Worm (Caenorhabditis elegans) whole organism, L1 larva: ENCODE data around the gene srh-200.

ENCODE experiments used
- C04F5.9 ChIP-seq: sonication (generic microtip); optimal IDR thresholded peaks from 2 replicates; lab custom pipeline; 2016; ENCODE audit warnings: missing genetic modification characterization, missing compliant biosample characterization
- C16A3.4 ChIP-seq: fragments of 150-350 bp; optimal IDR thresholded peaks from 2 replicates; lab custom pipeline; 2014; ENCODE audit warnings: missing biosample characterization, missing genetic modification characterization
- F16B12.6 ChIP-seq: fragments of 150-350 bp; optimal IDR thresholded peaks from 2 replicates; lab custom pipeline; 2014; ENCODE audit warnings: missing biosample characterization, missing genetic modification characterization
- blmp-1 ChIP-seq: fragments of 150-350 bp; optimal IDR thresholded peaks from 2 replicates; lab custom pipeline; 2014; ENCODE audit warnings: missing biosample characterization, missing genetic modification characterization
- ceh-88 ChIP-seq: fragments of 200-800 bp; sonication (Bioruptor generic); IDR thresholded peaks from 2 replicates; pipeline ENCODE4 v1.3.6; 2022; ENCODE audit warnings: missing genetic modification characterization, missing compliant biosample characterization
- ces-1 ChIP-seq: fragments of 150-350 bp; optimal IDR thresholded peaks from 2 replicates; lab custom pipeline; 2014; ENCODE audit warnings: missing biosample characterization, missing genetic modification reagents, missing genetic modification characterization
- efl-3 ChIP-seq: fragments of 200-800 bp; sonication (Bioruptor generic); optimal IDR thresholded peaks from 2 replicates; lab custom pipeline; 2018; ENCODE audit warnings: mild to moderate bottlenecking, missing genetic modification characterization, missing compliant biosample characterization
- egl-13 ChIP-seq: sonication (generic microtip); optimal IDR thresholded peaks from 2 replicates; lab custom pipeline; 2016; ENCODE audit warnings: missing genotype, missing genetic modification reagents, missing genetic modification characterization, missing compliant biosample characterization
- elt-3 ChIP-seq, 6 experiments: fragments of 150-350 bp in 1 of 6; sonication (generic microtip); optimal IDR thresholded peaks; 2 replicates each; lab custom pipeline; 2017 to 2018; ENCODE audit warnings: missing biosample characterization in 6 of 6, missing genetic modification characterization in 6 of 6, inconsistent platforms in 1 of 6
- ets-5 ChIP-seq: fragments of 200-800 bp; sonication (Bioruptor generic); IDR thresholded peaks from 2 replicates; pipeline ENCODE4 v1.3.6; 2022; ENCODE audit warnings: missing genetic modification characterization, missing compliant biosample characterization
- fkh-10 ChIP-seq: sonication (generic microtip); optimal IDR thresholded peaks from 2 replicates; lab custom pipeline; 2017; ENCODE audit warnings: missing biosample characterization, missing genetic modification reagents, missing genetic modification characterization
- fos-1 ChIP-seq: fragments of 150-350 bp; optimal IDR thresholded peaks from 2 replicates; lab custom pipeline; 2014; ENCODE audit warnings: missing biosample characterization, missing genetic modification characterization
- grh-1 ChIP-seq: fragments of 200-800 bp; sonication (Bioruptor generic); IDR thresholded peaks from 2 replicates; pipeline ENCODE4 v1.3.6; 2022; ENCODE audit warnings: missing genetic modification reagents, missing genetic modification characterization, missing compliant biosample characterization
- isw-1 ChIP-seq: fragments of 200-800 bp; sonication (Bioruptor generic); IDR thresholded peaks from 2 replicates; pipeline ENCODE4 v1.3.6; 2022; ENCODE audit warnings: missing genetic modification characterization, missing compliant biosample characterization
- jun-1 ChIP-seq: fragments of 150-350 bp; optimal IDR thresholded peaks from 2 replicates; lab custom pipeline; 2014; ENCODE audit warnings: missing biosample characterization, missing genetic modification reagents, missing genetic modification characterization
- lin-14 ChIP-seq: fragments of 200-800 bp; sonication (Bioruptor generic); optimal IDR thresholded peaks from 2 replicates; lab custom pipeline; 2018; ENCODE audit warnings: mild to moderate bottlenecking, missing genetic modification characterization, moderate library complexity, missing compliant biosample characterization
- lin-15B ChIP-seq: fragments of 150-350 bp; sonication (generic microtip); optimal IDR thresholded peaks from 3 replicates; lab custom pipeline; 2014; ENCODE audit warnings: missing biosample characterization, missing genetic modification characterization
- lin-35 ChIP-seq, 2 experiments: fragments of 150-350 bp; optimal IDR thresholded peaks; 2 replicates each; lab custom pipeline; 2014; ENCODE audit warnings: missing biosample characterization in 2 of 2, missing genetic modification characterization in 2 of 2, missing genetic modification reagents in 2 of 2
- lin-39 ChIP-seq: fragments of 150-350 bp; optimal IDR thresholded peaks from 2 replicates; lab custom pipeline; 2014; ENCODE audit warnings: missing biosample characterization, missing genetic modification reagents, missing genetic modification characterization
- lir-3 ChIP-seq: sonication (generic microtip); optimal IDR thresholded peaks from 2 replicates; lab custom pipeline; 2016; ENCODE audit warnings: mild to moderate bottlenecking, missing genetic modification characterization, moderate library complexity, missing compliant biosample characterization; ENCODE audit not compliant: poor library complexity
- lsy-2 ChIP-seq, 2 experiments: fragments of 150-350 bp; optimal IDR thresholded peaks; 2 replicates each; lab custom pipeline; 2014; ENCODE audit warnings: missing biosample characterization in 2 of 2, missing genetic modification characterization in 2 of 2
- mab-9 ChIP-seq: fragments of 200-800 bp; sonication (Bioruptor generic); IDR thresholded peaks from 2 replicates; pipeline ENCODE4 v1.3.6; 2022; ENCODE audit warnings: missing genetic modification reagents, missing genetic modification characterization, missing compliant biosample characterization
- mef-2 ChIP-seq: fragments of 150-350 bp; optimal IDR thresholded peaks from 2 replicates; lab custom pipeline; 2014; ENCODE audit warnings: missing biosample characterization, missing genetic modification characterization
- mep-1 ChIP-seq: fragments of 150-350 bp; optimal IDR thresholded peaks from 2 replicates; lab custom pipeline; 2014; ENCODE audit warnings: missing biosample characterization, missing genetic modification characterization
- nhr-20 ChIP-seq: sonication (generic microtip); optimal IDR thresholded peaks from 2 replicates; lab custom pipeline; 2016; ENCODE audit warnings: mild to moderate bottlenecking, missing genetic modification characterization, missing compliant biosample characterization
- nhr-237 ChIP-seq: fragments of 150-350 bp; optimal IDR thresholded peaks from 2 replicates; lab custom pipeline; 2014; ENCODE audit warnings: missing biosample characterization, missing genetic modification characterization
- nhr-28 ChIP-seq: fragments of 150-350 bp; optimal IDR thresholded peaks from 2 replicates; lab custom pipeline; 2014; ENCODE audit warnings: missing biosample characterization, missing genetic modification characterization
- nhr-47 ChIP-seq: sonication (generic microtip); optimal IDR thresholded peaks from 2 replicates; lab custom pipeline; 2016; ENCODE audit warnings: mild to moderate bottlenecking, missing genetic modification characterization, moderate library complexity, missing compliant biosample characterization
- nhr-71 ChIP-seq: sonication (generic microtip); optimal IDR thresholded peaks from 2 replicates; lab custom pipeline; 2016; ENCODE audit warnings: mild to moderate bottlenecking, missing genetic modification characterization, moderate library complexity, missing compliant biosample characterization
- nhr-76 ChIP-seq: sonication (generic microtip); optimal IDR thresholded peaks from 2 replicates; lab custom pipeline; 2017; ENCODE audit warnings: missing biosample characterization, missing genetic modification characterization
- nhr-85 ChIP-seq: sonication (generic microtip); peaks from one replicate; lab custom pipeline; 2016; ENCODE audit warnings: missing genetic modification characterization, inconsistent platforms, missing compliant biosample characterization
- nhr-90 ChIP-seq: sonication (generic microtip); optimal IDR thresholded peaks from 2 replicates; lab custom pipeline; 2016; ENCODE audit warnings: mild to moderate bottlenecking, missing genetic modification characterization, missing compliant biosample characterization; ENCODE audit not compliant: poor library complexity
- rnt-1 ChIP-seq: sonication (generic microtip); optimal IDR thresholded peaks from 2 replicates; lab custom pipeline; 2016; ENCODE audit warnings: mild to moderate bottlenecking, missing genetic modification characterization, moderate library complexity, missing compliant biosample characterization
- snpc-4 ChIP-seq: fragments of 150-350 bp; optimal IDR thresholded peaks from 2 replicates; lab custom pipeline; 2014; ENCODE audit warnings: missing biosample characterization, missing genetic modification characterization
- sptf-1 ChIP-seq: fragments of 150-350 bp; optimal IDR thresholded peaks from 2 replicates; lab custom pipeline; 2014; ENCODE audit warnings: missing biosample characterization, missing genetic modification characterization
- sup-37 ChIP-seq: fragments of 200-800 bp; sonication (Bioruptor generic); optimal IDR thresholded peaks from 2 replicates; lab custom pipeline; 2018; ENCODE audit warnings: mild to moderate bottlenecking, missing genetic modification characterization, missing compliant biosample characterization
- tlp-1 ChIP-seq: fragments of 150-350 bp; optimal IDR thresholded peaks from 2 replicates; lab custom pipeline; 2014; ENCODE audit warnings: missing biosample characterization, missing genetic modification characterization
- unc-130 ChIP-seq: fragments of 150-350 bp; optimal IDR thresholded peaks from 2 replicates; lab custom pipeline; 2017; ENCODE audit warnings: missing biosample characterization, missing genetic modification characterization, inconsistent platforms
- unc-30 ChIP-seq: sonication (generic microtip); optimal IDR thresholded peaks from 2 replicates; lab custom pipeline; 2017; ENCODE audit warnings: missing biosample characterization, missing genetic modification characterization
- unc-86 ChIP-seq: sonication (generic microtip); optimal IDR thresholded peaks from 2 replicates; lab custom pipeline; 2016; ENCODE audit warnings: missing genetic modification characterization, missing compliant biosample characterization
- unc-98 ChIP-seq: fragments of 200-800 bp; sonication (Bioruptor generic); IDR thresholded peaks from 2 replicates; pipeline ENCODE4 v1.3.6; 2022; ENCODE audit warnings: missing genetic modification characterization, missing compliant biosample characterization
- xbp-1 ChIP-seq: sonication (generic microtip); optimal IDR thresholded peaks from 2 replicates; lab custom pipeline; 2016; ENCODE audit warnings: missing genetic modification characterization, missing compliant biosample characterization
- zag-1 ChIP-seq: fragments of 150-350 bp; optimal IDR thresholded peaks from 2 replicates; lab custom pipeline; 2014; ENCODE audit warnings: missing biosample characterization, missing genetic modification characterization

srh-200 gene

DNA sequence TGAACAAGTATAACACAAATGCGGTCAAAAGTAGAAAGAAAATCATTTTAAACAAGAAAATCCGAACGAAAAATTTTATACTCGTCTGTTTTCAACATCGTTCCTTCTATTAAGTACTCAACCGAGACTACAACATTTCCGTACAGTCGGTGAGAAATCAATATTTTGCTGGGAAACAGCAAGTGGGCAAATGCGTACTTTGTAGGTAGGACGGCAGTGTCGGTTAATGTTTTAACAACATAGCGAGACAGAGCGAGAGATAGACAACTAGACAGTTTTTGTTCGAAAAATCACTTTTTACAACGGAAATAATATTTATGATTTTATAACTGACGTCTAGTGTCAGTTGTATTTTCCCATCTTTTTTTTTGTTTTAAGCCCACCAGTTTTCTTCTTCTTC, 27.9 kb upstream of the srh-200 start, which contains the start of gene cyp-33A1 (continued):
- TF ChIP-seq nhr-85 (tag; lab: Kevin White, UChicago) (peak; percentile 81), tlp-1 (tag; lab: Kevin White, UChicago) (no peak), elt-3 (tag; optimal IDR thresholded peaks at IDR 0.05; lab: Kevin White, UChicago) (peak in 1 of 6 experiments; percentile 64), nhr-71 (tag; lab: Kevin White, UChicago) (peak; percentile 38), fos-1 (no peak), unc-130 (tag; lab: Kevin White, UChicago) (no peak), lin-14 (no peak), rnt-1 (no peak), ceh-88 (GFP tag; lab: Robert Waterston, UW) (no peak), C16A3.4 (tag; lab: Kevin White, UChicago) (no peak), unc-98 (GFP tag; lab: Robert Waterston, UW) (no peak), blmp-1 (tag; lab: Kevin White, UChicago) (peak; percentile 50), lsy-2 (tag; optimal IDR thresholded peaks at IDR 0.05; lab: Kevin White, UChicago) (no peak), zag-1 (tag; lab: Kevin White, UChicago) (no peak), grh-1 (no peak), mep-1 (tag; lab: Kevin White, UChicago) (no peak), C04F5.9 (tag; lab: Kevin White, UChicago) (no peak), sptf-1 (tag; lab: Kevin White, UChicago) (no peak), unc-30 (tag; lab: Kevin White, UChicago) (no peak), snpc-4 (tag; lab: Kevin White, UChicago) (no peak), nhr-28 (tag; lab: Kevin White, UChicago) (no peak)

DNA sequence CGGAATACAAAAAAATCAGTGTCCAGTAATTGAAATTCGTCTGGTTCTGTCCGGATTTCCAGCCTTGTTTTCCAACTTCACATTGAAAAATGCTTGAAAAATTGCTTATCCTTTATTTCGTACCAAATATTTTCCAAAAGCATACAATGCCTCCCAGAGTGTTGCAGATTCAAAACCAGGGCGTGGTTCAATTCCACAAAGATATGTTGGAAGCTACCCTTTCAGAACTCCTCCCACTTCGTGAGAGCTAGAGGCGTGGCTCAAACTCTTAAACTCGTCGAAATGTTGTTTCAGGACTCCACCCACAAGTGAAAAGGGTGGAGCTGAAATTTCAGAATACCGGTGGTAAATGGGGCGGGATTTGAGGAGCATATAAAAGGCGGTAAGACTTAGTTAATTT, 22.4 kb upstream of the srh-200 start, which contains the start of gene C12D5.3:
Gene C12D5.3, plus strand, starts transcription at position 301 of the 400 bp plus-strand sequence.
- no peak for TF ChIP-seq nhr-47 (tag; lab: Kevin White, UChicago)
- TF ChIP-seq mep-1 (tag; lab: Kevin White, UChicago): no peak
- TF ChIP-seq lin-14: no peak
- TF ChIP-seq mef-2 (tag; lab: Kevin White, UChicago): no peak
- TF ChIP-seq nhr-71 (tag; lab: Kevin White, UChicago): no peak
- no peak for TF ChIP-seq grh-1
- no peak for TF ChIP-seq lin-39 (tag; lab: Kevin White, UChicago)
- no peak for TF ChIP-seq egl-13 (tag; lab: Kevin White, UChicago)
- TF ChIP-seq fkh-10 (GFP tag; lab: Kevin White, UChicago): no peak
- no peak for TF ChIP-seq unc-130 (tag; lab: Kevin White, UChicago)
- TF ChIP-seq lir-3 (tag; lab: Kevin White, UChicago): no peak
- TF ChIP-seq blmp-1 (tag; lab: Kevin White, UChicago): no peak
- TF ChIP-seq xbp-1 (tag; lab: Kevin White, UChicago): no peak
- TF ChIP-seq nhr-90 (tag; lab: Kevin White, UChicago): no peak
- no peak for TF ChIP-seq F16B12.6 (tag; lab: Kevin White, UChicago)
- no peak for TF ChIP-seq lin-15B (tag; lab: Kevin White, UChicago)

DNA sequence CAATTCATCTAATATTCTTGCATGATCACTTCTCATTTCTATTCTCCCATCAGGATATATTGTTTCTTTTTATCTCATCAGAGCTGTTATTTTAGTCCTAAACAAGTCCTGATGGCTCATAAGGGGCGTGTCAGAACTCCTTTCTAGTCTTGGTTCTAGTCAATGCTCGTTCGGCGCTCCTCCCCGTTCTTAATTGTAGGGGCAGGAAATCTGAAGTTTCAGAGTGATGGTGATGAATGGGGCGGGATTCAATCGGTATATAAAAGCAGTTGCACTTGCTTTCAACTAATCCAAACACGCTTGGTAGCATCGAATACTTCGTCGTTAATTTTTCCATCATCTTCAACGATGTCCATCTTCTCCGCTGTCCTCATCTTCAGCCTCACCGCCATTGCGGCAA, 18.8 kb upstream of the srh-200 start, which contains the start of gene C12D5.4:
Gene C12D5.4, plus strand, starts transcription at position 301 of the 400 bp plus-strand sequence.
- no peak for TF ChIP-seq sup-37 (GFP tag; lab: Kevin White, UChicago)
- TF ChIP-seq nhr-76 (tag; lab: Kevin White, UChicago): no peak
- TF ChIP-seq ces-1 (GFP tag; lab: Kevin White, UChicago): no peak
- no peak for TF ChIP-seq ets-5 (GFP tag; lab: Robert Waterston, UW)
- no peak for TF ChIP-seq unc-130 (tag; lab: Kevin White, UChicago)
- no peak for TF ChIP-seq nhr-90 (tag; lab: Kevin White, UChicago)
- no peak for TF ChIP-seq mab-9
- no peak for TF ChIP-seq elt-3 (tag; optimal IDR thresholded peaks at IDR 0.05; lab: Kevin White, UChicago)
- no peak for TF ChIP-seq nhr-28 (tag; lab: Kevin White, UChicago)
- TF ChIP-seq lin-35 (GFP tag; optimal IDR thresholded peaks at IDR 0.05; lab: Kevin White, UChicago): no peak
- TF ChIP-seq jun-1 (tag; lab: Kevin White, UChicago): no peak
- TF ChIP-seq sptf-1 (tag; lab: Kevin White, UChicago): no peak
- TF ChIP-seq isw-1: no peak
- TF ChIP-seq nhr-20: no peak
- TF ChIP-seq unc-86 (tag; lab: Kevin White, UChicago): no peak
- TF ChIP-seq nhr-237 (tag; lab: Kevin White, UChicago): no peak
- TF ChIP-seq efl-3: no peak
